Worm (Caenorhabditis elegans): ENCODE measurements around the gene F22E5.9.
"Not testable (repeated sequence)": the region's sequence is repeated elsewhere in the genome, so short reads cannot be mapped to it uniquely, and the experiment has no call there.

The F22E5.9 gene

DNA sequence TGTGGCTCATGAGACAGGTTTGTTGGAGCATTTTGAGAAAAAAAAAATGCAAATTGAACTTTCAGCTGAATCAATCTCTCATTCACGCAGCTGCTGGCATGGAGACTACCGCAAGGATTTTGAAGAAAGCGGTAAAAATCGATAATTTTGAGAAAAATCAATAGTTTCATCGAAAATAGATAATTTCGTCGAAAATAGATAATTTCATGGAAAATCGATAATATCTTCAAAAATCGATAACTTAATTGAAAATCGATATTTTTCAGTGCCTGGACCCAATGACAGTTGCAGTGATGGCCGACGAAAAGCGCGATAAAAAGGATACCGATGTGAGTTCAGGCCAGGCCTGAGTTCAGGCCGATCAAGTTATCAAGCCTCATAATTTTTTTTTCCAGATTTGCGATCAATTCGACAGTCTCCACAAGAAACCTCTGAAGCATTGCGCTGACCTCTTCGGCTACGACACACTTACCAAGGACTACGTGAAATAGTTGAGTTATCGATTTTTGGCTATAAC lies 15.2 kb upstream of the F22E5.9 start, which contains the start of gene D2062.4:
Gene D2062.4, plus strand, starts transcription at position 467 of the 517 bp plus-strand sequence.
- not testable (repeated sequence) for TF ChIP-seq unc-62 (GFP tag; optimal IDR thresholded peaks at IDR 0.05); hlh-26 (GFP tag; conservative IDR thresholded peaks at IDR 0.05); ztf-25 (GFP tag; IDR thresholded peaks at IDR 0.05)

DNA sequence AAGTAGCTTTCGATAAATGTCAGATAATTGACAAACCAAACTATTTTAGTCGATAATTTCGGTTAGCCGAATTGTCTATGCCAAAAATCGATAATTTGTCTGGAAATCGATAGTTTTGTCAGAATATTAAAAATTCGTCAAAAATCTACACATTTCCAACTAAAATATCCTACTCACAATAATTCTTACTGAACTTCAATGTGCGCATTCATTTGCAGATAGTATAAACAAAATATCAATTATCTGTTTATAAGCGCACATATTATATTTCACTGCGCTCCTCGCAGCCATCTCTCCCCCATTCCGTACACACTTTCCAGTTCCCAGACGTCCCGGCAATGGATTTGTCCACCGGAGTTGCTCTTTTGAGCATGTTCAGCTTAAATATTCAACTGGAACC lies 13.4 kb upstream of the F22E5.9 start, which contains the start of gene lgc-28:
Gene lgc-28, plus strand, starts transcription at position 301 of the 400 bp plus-strand sequence.
- TF ChIP-seq ceh-79 (tag; optimal IDR thresholded peaks at IDR 0.05) (no peak), ceh-91 (GFP tag; IDR thresholded peaks at IDR 0.05) (no peak), F49E8.2 (tag; optimal IDR thresholded peaks at IDR 0.05; ENCODE audit: insufficient read depth) (no peak), Y67H2A.10 (GFP tag; conservative IDR thresholded peaks at IDR 0.05) (no peak), ccch-3 (GFP tag; optimal IDR thresholded peaks at IDR 0.05) (no peak), attf-5 (GFP tag; optimal IDR thresholded peaks at IDR 0.05) (no peak), Y53F4B.3 (GFP tag; IDR thresholded peaks at IDR 0.05) (no peak), T07F8.4 (tag; optimal IDR thresholded peaks at IDR 0.05) (no peak), snpc-3.4 (tag; optimal IDR thresholded peaks at IDR 0.05) (no peak), ZK185.1 (tag; optimal IDR thresholded peaks at IDR 0.05; ENCODE audit: poor library complexity, severe bottlenecking) (no peak), madf-3 (GFP tag; IDR thresholded peaks at IDR 0.05) (no peak), akir-1 (GFP tag; optimal IDR thresholded peaks at IDR 0.05) (no peak), let-526 (GFP tag; IDR thresholded peaks at IDR 0.05) (no peak), let-607 (tag; optimal IDR thresholded peaks at IDR 0.05) (no peak)

DNA sequence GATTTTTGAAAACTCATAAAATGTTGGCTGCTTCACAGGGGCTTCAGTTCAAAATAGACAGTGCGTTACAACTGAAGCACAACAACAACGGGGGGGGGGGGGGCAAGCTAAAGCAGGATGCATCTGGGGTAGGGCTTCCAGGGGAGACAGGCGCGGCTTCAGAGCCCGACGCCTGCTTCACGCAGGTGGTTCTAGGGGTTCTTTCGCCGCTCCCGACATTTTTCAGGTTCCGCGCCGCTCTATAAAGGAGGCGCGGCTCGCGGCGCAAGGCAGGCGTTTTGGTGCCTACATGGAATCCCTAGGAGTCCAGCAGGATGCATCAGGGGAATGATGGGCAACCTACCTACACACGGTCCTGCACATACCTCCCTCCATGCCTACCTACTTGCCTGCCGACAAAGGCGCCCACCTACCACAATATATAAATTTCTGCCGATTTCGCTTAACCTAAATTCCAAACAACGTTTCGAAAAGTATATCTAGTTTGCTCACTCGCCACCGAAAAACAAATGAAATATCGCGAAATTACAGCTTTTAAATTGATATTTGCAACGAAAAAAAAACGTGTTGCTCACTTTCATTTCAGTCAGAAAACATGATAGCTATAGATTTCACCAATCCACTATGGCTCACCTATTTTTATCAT lies 10.9 kb upstream of the F22E5.9 start, which contains the start of gene sri-71:
Gene sri-71, plus strand, starts transcription at position 596 of the 646 bp plus-strand sequence.
- TF ChIP-seq nfya-1 (tag; optimal IDR thresholded peaks at IDR 0.05; ENCODE audit: borderline replicate concordance, insufficient read depth) (no peak), pbrm-1 (GFP tag; IDR thresholded peaks at IDR 0.05) (no peak), lin-35 (GFP tag; optimal IDR thresholded peaks at IDR 0.05) (no peak), ekl-4 (GFP tag; IDR thresholded peaks at IDR 0.05) (no peak), egrh-3 (GFP tag; IDR thresholded peaks at IDR 0.05) (peak; percentile 87; the same call in 1 of the 2 replicates), snpc-3.4 (tag; optimal IDR thresholded peaks at IDR 0.05) (no peak), K11D2.4 (GFP tag; IDR thresholded peaks at IDR 0.05) (no peak), Y95B8A.8 (GFP tag; IDR thresholded peaks at IDR 0.05) (no peak), bed-2 (GFP tag; IDR thresholded peaks at IDR 0.05) (no peak), ztf-22 (GFP tag; optimal IDR thresholded peaks at IDR 0.05) (no peak), pha-4 (tag; optimal IDR thresholded peaks at IDR 0.05) (no peak), ztf-3 (GFP tag; optimal IDR thresholded peaks at IDR 0.05) (no peak), hmg-20 (GFP tag; IDR thresholded peaks at IDR 0.05) (no peak), chd-7 (tag; optimal IDR thresholded peaks at IDR 0.05) (peak; percentile 4), xnd-1 (tag; optimal IDR thresholded peaks at IDR 0.05) (no peak), F22D6.2 (tag; optimal IDR thresholded peaks at IDR 0.05) (no peak), T26A5.8 (tag; optimal IDR thresholded peaks at IDR 0.05) (no peak), nfya-2 (GFP tag; IDR thresholded peaks at IDR 0.05) (no peak), zfh-2 (GFP tag; conservative IDR thresholded peaks at IDR 0.05) (peak; percentile 91), cebp-2 (GFP tag; IDR thresholded peaks at IDR 0.05) (no peak), somi-1 (GFP tag; optimal IDR thresholded peaks at IDR 0.05) (no peak), dox-1 (GFP tag; IDR thresholded peaks at IDR 0.05) (0 out of 2 replicates have a peak, but pooled peaks have one; percentile 26), dpl-1 (GFP tag; optimal IDR thresholded peaks at IDR 0.05) (no peak), mel-28 (tag; optimal IDR thresholded peaks at IDR 0.05; ENCODE audit: borderline replicate concordance) (no peak), mcd-1 (GFP tag; IDR thresholded peaks at IDR 0.05) (no peak)
